Fruit fly (Drosophila melanogaster): ENCODE data around the gene Osi22.
A peak's percentile ranks its signal among the peaks of the same experiment; 100 is the strongest.

Gene Osi22

dm6 chr3R:13309133-13309711, 18.8 kb downstream of the Osi22 start (continued):
- TF ChIP-seq GATAe (GFP tag; conservative IDR thresholded peaks at IDR 0.05) (no peak), cato (GFP tag; optimal IDR thresholded peaks at IDR 0.05; ENCODE audit: borderline replicate concordance) (no peak), HmgZ (tag; optimal IDR thresholded peaks at IDR 0.05) (peak; percentile 65), CG12104 (GFP tag; optimal IDR thresholded peaks at IDR 0.05) (no peak), CG12071 (GFP tag; optimal IDR thresholded peaks at IDR 0.05) (no peak), sim (GFP tag; IDR thresholded peaks at IDR 0.05) (no peak), Ravus (GFP tag; IDR thresholded peaks at IDR 0.05) (no peak), Pdp1 (GFP tag; optimal IDR thresholded peaks at IDR 0.05) (peak in 1 of 2 experiments; percentile 39), CG10462 (GFP tag; optimal IDR thresholded peaks at IDR 0.05) (no peak), prd (optimal IDR thresholded peaks at IDR 0.05) (no peak), prd (GFP tag; IDR thresholded peaks at IDR 0.05) (no peak), esg (GFP tag; conservative IDR thresholded peaks at IDR 0.05) (no peak), CG11560 (tag; IDR thresholded peaks at IDR 0.05) (no peak), Fer3 (tag; optimal IDR thresholded peaks at IDR 0.05) (no peak), CG3407 (GFP tag; optimal IDR thresholded peaks at IDR 0.05) (no peak)

dm6 chr3R:13313088-13313487, 22.7 kb downstream of the Osi22 start, which contains the start of gene CG44142:
Gene CG44142, minus strand, starts transcription at chr3R:13313188.
- TF ChIP-seq Lhr (GFP tag; optimal IDR thresholded peaks at IDR 0.05) (no peak), Dip3 (GFP tag; optimal IDR thresholded peaks at IDR 0.05) (no peak), Spps (tag; optimal IDR thresholded peaks at IDR 0.05) (no peak), ab (GFP tag; optimal IDR thresholded peaks at IDR 0.05) (no peak), PHDP (tag; optimal IDR thresholded peaks at IDR 0.05) (no peak), Hr3 (GFP tag; optimal IDR thresholded peaks at IDR 0.05) (no peak), CG10267 (tag; optimal IDR thresholded peaks at IDR 0.05) (no peak), CG8359 (GFP tag; optimal IDR thresholded peaks at IDR 0.05; ENCODE audit: borderline replicate concordance) (no peak), CG10654 (GFP tag; optimal IDR thresholded peaks at IDR 0.05) (no peak), HmgD (GFP tag; optimal IDR thresholded peaks at IDR 0.05) (no peak), Atf-2 (GFP tag; optimal IDR thresholded peaks at IDR 0.05) (no peak), CG7556 (GFP tag; optimal IDR thresholded peaks at IDR 0.05) (no peak), CG15601 (tag; optimal IDR thresholded peaks at IDR 0.05) (no peak), CG10979 (tag; optimal IDR thresholded peaks at IDR 0.05) (no peak), esg (GFP tag; conservative IDR thresholded peaks at IDR 0.05) (no peak), CG11398 (GFP tag; optimal IDR thresholded peaks at IDR 0.05) (no peak), CG30020 (tag; optimal IDR thresholded peaks at IDR 0.05) (no peak)

dm6 chr3R:13319170-13319569, 28.7 kb downstream of the Osi22 start, which contains the start of gene CG45080:
Gene CG45080, minus strand, starts transcription at chr3R:13319270.
- no peak for TF ChIP-seq CG11247 (GFP tag; IDR thresholded peaks at IDR 0.05)
- 0 out of 3 replicates have a peak, but pooled peaks have one; percentile 13 for TF ChIP-seq CG11456 (GFP tag; IDR thresholded peaks at IDR 0.05)
- no peak for TF ChIP-seq ac (GFP tag; optimal IDR thresholded peaks at IDR 0.05)
- no peak for TF ChIP-seq CG31388 (GFP tag; optimal IDR thresholded peaks at IDR 0.05)

- TF ChIP-seq sens-2 (GFP tag; IDR thresholded peaks at IDR 0.05) (peak; percentile 16; the same call in 1 of the 2 replicates), chn (GFP tag; optimal IDR thresholded peaks at IDR 0.05) (no peak), ttk (GFP tag; IDR thresholded peaks at IDR 0.05) (peak; percentile 30; the same call in 1 of the 2 replicates), CG2678 (tag; optimal IDR thresholded peaks at IDR 0.05) (no peak), hth (optimal IDR thresholded peaks at IDR 0.05) (no peak), hbn (GFP tag; IDR thresholded peaks at IDR 0.05; ENCODE audit: partially characterized antibody) (no peak), Dfd (GFP tag; optimal IDR thresholded peaks at IDR 0.05) (no peak), cg (GFP tag; optimal IDR thresholded peaks at IDR 0.05) (no peak), gce (GFP tag; IDR thresholded peaks at IDR 0.05) (peak; percentile 69; the same call in 2 of the 3 replicates), jigr1 (GFP tag; IDR thresholded peaks at IDR 0.05) (no peak), cwo (GFP tag; optimal IDR thresholded peaks at IDR 0.05) (no peak), CG13287 (GFP tag; IDR thresholded peaks at IDR 0.05; ENCODE audit: partially characterized antibody) (no peak), CG7556 (GFP tag; optimal IDR thresholded peaks at IDR 0.05) (no peak), Hmx (GFP tag; optimal IDR thresholded peaks at IDR 0.05) (no peak)
Measured at dm6 chr3R:13319873-13320272, 29.4 kb downstream of the Osi22 start.

All from whole organism, embryonic.